Worm (Caenorhabditis elegans) whole organism, L4/young adult: Measurements from ENCODE around the gene cut-4.

Experiments
- W03F9.2 ChIP-seq: fragments of 150-350 bp; optimal IDR thresholded peaks from 2 replicates; lab custom pipeline; 2014; ENCODE audit warnings: missing biosample characterization, missing genetic modification characterization
- dao-5 ChIP-seq: sonication (generic microtip); optimal IDR thresholded peaks from 2 replicates; lab custom pipeline; 2016; ENCODE audit warnings: missing genotype, missing genetic modification characterization, moderate library complexity, missing compliant biosample characterization

- TF ChIP-seq W03F9.2 (tag; lab: Kevin White, UChicago) (no peak), dao-5 (no peak)
Measured at ce11 chrII:10471247-10471646, 35.3 kb downstream of the cut-4 start, which contains the start of gene ZK666.1.
